Worm (Caenorhabditis elegans): ENCODE results near the gene B0024.13.

DNA sequence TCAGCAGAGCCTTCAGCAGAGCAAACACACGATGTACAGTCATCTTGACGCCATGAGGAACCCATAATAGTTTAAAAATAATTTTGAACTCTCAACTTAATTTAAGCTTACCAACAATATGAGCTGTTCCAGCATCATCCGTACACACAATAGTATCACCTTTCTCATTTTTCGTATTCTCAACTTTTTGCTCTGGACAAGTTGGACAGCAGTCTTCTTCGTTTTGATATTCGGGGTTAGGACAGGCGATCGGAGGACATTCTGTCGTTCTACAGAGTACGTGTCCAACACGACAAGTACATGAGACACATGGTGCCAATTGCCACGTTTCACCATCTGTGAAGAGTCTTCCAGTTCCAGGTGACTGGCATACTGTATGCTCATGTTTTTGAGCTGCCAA lies 3.0 kb downstream of the B0024.13 start:
- TF ChIP-seq pbrm-1 (GFP tag; IDR thresholded peaks at IDR 0.05) (no peak), attf-5 (GFP tag; optimal IDR thresholded peaks at IDR 0.05) (no peak)
